Worm (Caenorhabditis elegans): ENCODE measurements around the gene W01B6.6.

DNA sequence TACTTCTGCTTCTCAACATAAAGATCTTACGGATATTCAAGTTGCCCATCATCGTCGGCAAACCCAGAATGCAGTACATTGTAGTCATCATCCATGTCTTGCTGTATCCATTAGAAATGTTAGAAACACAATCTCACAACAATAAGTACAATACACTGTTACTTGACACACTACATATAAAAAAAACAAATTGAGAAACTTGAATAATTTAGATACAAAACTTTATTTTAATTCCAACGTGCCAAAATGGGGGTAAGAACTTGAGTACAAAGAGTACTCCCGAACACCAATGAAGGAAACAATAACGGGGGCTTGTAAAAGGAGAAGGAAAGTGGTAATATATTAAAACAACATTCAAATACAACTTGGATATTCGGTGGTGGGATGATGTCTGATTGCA lies 45.6 kb downstream of the W01B6.6 start, which contains the start of gene ctf-18:
- TF ChIP-seq fos-1 (tag; optimal IDR thresholded peaks at IDR 0.05) (no peak), sma-9 (GFP tag; optimal IDR thresholded peaks at IDR 0.05) (no peak), sma-9 (tag; optimal IDR thresholded peaks at IDR 0.05) (no peak), ama-1 (optimal IDR thresholded peaks at IDR 0.05) (no peak), blmp-1 (tag; optimal IDR thresholded peaks at IDR 0.05; ENCODE audit: insufficient read depth) (no peak), C34F6.9 (tag; optimal IDR thresholded peaks at IDR 0.05) (no peak), unc-62 (GFP tag; optimal IDR thresholded peaks at IDR 0.05) (no peak), elt-3 (tag; optimal IDR thresholded peaks at IDR 0.05) (no peak), nhr-10 (tag; optimal IDR thresholded peaks at IDR 0.05) (no peak), nhr-237 (tag; optimal IDR thresholded peaks at IDR 0.05) (no peak), unc-55 (GFP tag; optimal IDR thresholded peaks at IDR 0.05) (no peak), nhr-12 (tag; optimal IDR thresholded peaks at IDR 0.05) (no peak), nhr-25 (tag; optimal IDR thresholded peaks at IDR 0.05) (no peak), mbf-1 (tag; optimal IDR thresholded peaks at IDR 0.05) (no peak), peb-1 (tag; optimal IDR thresholded peaks at IDR 0.05) (no peak)

Data from whole organism, L2 larva.